Worm (Caenorhabditis elegans) whole organism, L3 larva: ENCODE measurements around the gene T04F8.8.

Experiments used
- R02D3.7 ChIP-seq: fragments of 150-350 bp; optimal IDR thresholded peaks from 2 replicates; lab custom pipeline; 2014; ENCODE audit warnings: missing biosample characterization, missing genetic modification characterization
- ZK546.5 ChIP-seq: sonication (generic microtip); optimal IDR thresholded peaks from 2 replicates; lab custom pipeline; 2017; ENCODE audit warnings: missing biosample characterization, missing genetic modification characterization
- aly-2 ChIP-seq: fragments of 150-350 bp; optimal IDR thresholded peaks from 2 replicates; lab custom pipeline; 2014; ENCODE audit warnings: missing biosample characterization, missing genetic modification characterization
- ama-1 ChIP-seq: fragments of 150-350 bp; optimal IDR thresholded peaks from 2 replicates; lab custom pipeline; 2018
- ceh-16 ChIP-seq: sonication (generic microtip); optimal IDR thresholded peaks from 2 replicates; lab custom pipeline; 2017; ENCODE audit warnings: missing biosample characterization, missing genetic modification characterization
- ceh-28 ChIP-seq: fragments of 150-350 bp; optimal IDR thresholded peaks from 2 replicates; lab custom pipeline; 2014; ENCODE audit warnings: missing biosample characterization, missing genetic modification reagents, missing genetic modification characterization
- ceh-82 ChIP-seq: fragments of 150-350 bp; optimal IDR thresholded peaks from 2 replicates; lab custom pipeline; 2014; ENCODE audit warnings: missing biosample characterization, missing genetic modification characterization
- ceh-9 ChIP-seq: sonication (generic microtip); optimal IDR thresholded peaks from 2 replicates; lab custom pipeline; 2018; ENCODE audit warnings: missing biosample characterization, missing genetic modification characterization
- daf-12 ChIP-seq: fragments of 150-350 bp; optimal IDR thresholded peaks from 2 replicates; lab custom pipeline; 2014; ENCODE audit warnings: missing biosample characterization, missing genetic modification reagents, missing genetic modification characterization
- egl-27 ChIP-seq: sonication (generic microtip); optimal IDR thresholded peaks from 4 replicates; lab custom pipeline; 2017; ENCODE audit warnings: missing biosample characterization, missing genetic modification reagents, missing genetic modification characterization
- egl-5 ChIP-seq: fragments of 150-350 bp; optimal IDR thresholded peaks from 2 replicates; lab custom pipeline; 2017; ENCODE audit warnings: missing biosample characterization, missing genetic modification reagents, missing genetic modification characterization, inconsistent platforms
- elt-1 ChIP-seq: fragments of 150-350 bp; optimal IDR thresholded peaks from 2 replicates; lab custom pipeline; 2014; ENCODE audit warnings: missing biosample characterization, missing genetic modification characterization
- elt-2 ChIP-seq: sonication (generic microtip); optimal IDR thresholded peaks from 2 replicates; lab custom pipeline; 2016; ENCODE audit warnings: missing genetic modification reagents, mild to moderate bottlenecking, missing genetic modification characterization, missing compliant biosample characterization
- elt-3 ChIP-seq, 3 experiments: fragments of 150-350 bp in 1 of 3; sonication (generic microtip) in 2 of 3; optimal IDR thresholded peaks; 2 replicates in 2 of 3; 4 replicates in 1 of 3; lab custom pipeline; 2014 to 2017; ENCODE audit warnings: missing biosample characterization in 3 of 3, missing genetic modification characterization in 3 of 3
- eor-1 ChIP-seq, 2 experiments: fragments of 150-350 bp; optimal IDR thresholded peaks; 2 replicates each; lab custom pipeline; 2014 to 2018; ENCODE audit warnings: missing biosample characterization in 2 of 2, missing genetic modification characterization in 2 of 2
- fkh-10 ChIP-seq: sonication (generic microtip); optimal IDR thresholded peaks from 2 replicates; lab custom pipeline; 2017; ENCODE audit warnings: missing biosample characterization, missing genetic modification reagents, missing genetic modification characterization
- fkh-2 ChIP-seq: fragments of 150-350 bp; optimal IDR thresholded peaks from 2 replicates; lab custom pipeline; 2014; ENCODE audit warnings: missing biosample characterization, missing genetic modification reagents, missing genetic modification characterization
- fos-1 ChIP-seq: fragments of 150-350 bp; optimal IDR thresholded peaks from 2 replicates; lab custom pipeline; 2014; ENCODE audit warnings: missing biosample characterization, missing genetic modification characterization
- hmg-11 ChIP-seq: sonication (generic microtip); optimal IDR thresholded peaks from 2 replicates; lab custom pipeline; 2016; ENCODE audit warnings: missing genetic modification characterization, missing compliant biosample characterization
- jun-1 ChIP-seq: fragments of 150-350 bp; optimal IDR thresholded peaks from 2 replicates; lab custom pipeline; 2014; ENCODE audit warnings: missing biosample characterization, missing genetic modification reagents, missing genetic modification characterization
- lin-15B ChIP-seq: fragments of 150-350 bp; optimal IDR thresholded peaks from 2 replicates; lab custom pipeline; 2014; ENCODE audit warnings: missing biosample characterization, missing genetic modification characterization
- lin-39 ChIP-seq: fragments of 150-350 bp; optimal IDR thresholded peaks from 2 replicates; lab custom pipeline; 2018; ENCODE audit warnings: missing biosample characterization, missing genetic modification reagents, missing genetic modification characterization
- lsy-12 ChIP-seq: sonication (generic microtip); optimal IDR thresholded peaks from 2 replicates; lab custom pipeline; 2016; ENCODE audit warnings: mild to moderate bottlenecking, missing genetic modification characterization, missing compliant biosample characterization
- mdl-1 ChIP-seq: fragments of 150-350 bp; optimal IDR thresholded peaks from 2 replicates; lab custom pipeline; 2014; ENCODE audit warnings: missing biosample characterization, missing genetic modification characterization
- mml-1 ChIP-seq: fragments of 150-350 bp; sonication (generic microtip); optimal IDR thresholded peaks from 3 replicates; lab custom pipeline; 2014; ENCODE audit warnings: missing biosample characterization, missing genetic modification characterization
- nfya-1 ChIP-seq: sonication (generic microtip); optimal IDR thresholded peaks from 2 replicates; lab custom pipeline; 2017; ENCODE audit warnings: missing genetic modification characterization, mild to moderate bottlenecking, missing compliant biosample characterization, antibody characterized with exemption, moderate library complexity; ENCODE audit not compliant: insufficient read depth
- nhr-11 ChIP-seq: fragments of 150-350 bp; optimal IDR thresholded peaks from 2 replicates; lab custom pipeline; 2014; ENCODE audit warnings: missing biosample characterization, missing genetic modification characterization
- nhr-12 ChIP-seq: fragments of 150-350 bp; optimal IDR thresholded peaks from 2 replicates; lab custom pipeline; 2014; ENCODE audit warnings: missing biosample characterization, missing genetic modification characterization
- nhr-23 ChIP-seq: fragments of 150-350 bp; optimal IDR thresholded peaks from 2 replicates; lab custom pipeline; 2014; ENCODE audit warnings: missing biosample characterization, missing genetic modification reagents, missing genetic modification characterization
- nhr-237 ChIP-seq: fragments of 150-350 bp; optimal IDR thresholded peaks from 2 replicates; lab custom pipeline; 2014; ENCODE audit warnings: missing biosample characterization, missing genetic modification characterization
- nhr-25 ChIP-seq: sonication (generic microtip); optimal IDR thresholded peaks from 2 replicates; lab custom pipeline; 2017; ENCODE audit warnings: missing biosample characterization, missing genetic modification characterization
- nhr-28 ChIP-seq: fragments of 150-350 bp; optimal IDR thresholded peaks from 2 replicates; lab custom pipeline; 2014; ENCODE audit warnings: missing biosample characterization, missing genetic modification characterization
- nhr-43 ChIP-seq: sonication (generic microtip); optimal IDR thresholded peaks from 2 replicates; lab custom pipeline; 2016; ENCODE audit warnings: mild to moderate bottlenecking, missing genetic modification characterization, missing compliant biosample characterization; ENCODE audit not compliant: poor library complexity, severe bottlenecking
- nhr-67 ChIP-seq: fragments of 150-350 bp; optimal IDR thresholded peaks from 2 replicates; lab custom pipeline; 2014; ENCODE audit warnings: missing biosample characterization, missing genetic modification characterization
- nhr-76 ChIP-seq: fragments of 150-350 bp; sonication (generic microtip); optimal IDR thresholded peaks from 5 replicates; lab custom pipeline; 2014; ENCODE audit warnings: missing biosample characterization, missing genetic modification characterization
- nhr-77 ChIP-seq: fragments of 150-350 bp; optimal IDR thresholded peaks from 2 replicates; lab custom pipeline; 2014; ENCODE audit warnings: missing biosample characterization, missing genetic modification characterization
- pha-4 ChIP-seq: fragments of 150-350 bp; optimal IDR thresholded peaks from 2 replicates; lab custom pipeline; 2014; ENCODE audit warnings: missing biosample characterization, missing genetic modification reagents, missing genetic modification characterization
- pqm-1 ChIP-seq: fragments of 150-350 bp; optimal IDR thresholded peaks from 2 replicates; lab custom pipeline; 2017; ENCODE audit warnings: missing biosample characterization, missing genetic modification characterization, inconsistent platforms
- sea-2 ChIP-seq: fragments of 150-350 bp; sonication (generic microtip); optimal IDR thresholded peaks from 4 replicates; lab custom pipeline; 2014; ENCODE audit warnings: missing biosample characterization, missing genetic modification reagents, missing genetic modification characterization
- skn-1 ChIP-seq: fragments of 150-350 bp; optimal IDR thresholded peaks from 2 replicates; lab custom pipeline; 2014; ENCODE audit warnings: missing biosample characterization, missing genetic modification characterization
- snpc-4 ChIP-seq: fragments of 150-350 bp; optimal IDR thresholded peaks from 2 replicates; lab custom pipeline; 2014; ENCODE audit warnings: missing biosample characterization, missing genetic modification characterization
- tbx-2 ChIP-seq: sonication (generic microtip); optimal IDR thresholded peaks from 2 replicates; lab custom pipeline; 2016; ENCODE audit warnings: mild to moderate bottlenecking, missing genetic modification characterization, missing compliant biosample characterization
- unc-39 ChIP-seq: sonication (generic microtip); optimal IDR thresholded peaks from 4 replicates; lab custom pipeline; 2017; ENCODE audit warnings: missing biosample characterization, missing genetic modification characterization
- unc-62 ChIP-seq: fragments of 150-350 bp; sonication (generic microtip); optimal IDR thresholded peaks from 4 replicates; lab custom pipeline; 2014; ENCODE audit warnings: missing biosample characterization, missing genetic modification reagents, missing genetic modification characterization
- zag-1 ChIP-seq: fragments of 150-350 bp; optimal IDR thresholded peaks from 2 replicates; lab custom pipeline; 2014; ENCODE audit warnings: missing biosample characterization, missing genetic modification characterization
- ztf-11 ChIP-seq: fragments of 150-350 bp; optimal IDR thresholded peaks from 2 replicates; lab custom pipeline; 2014; ENCODE audit warnings: missing biosample characterization, missing genetic modification characterization
- ztf-4 ChIP-seq: fragments of 150-350 bp; optimal IDR thresholded peaks from 2 replicates; lab custom pipeline; 2014; ENCODE audit warnings: missing biosample characterization, missing genetic modification characterization

T04F8.8 gene

ce11 chrX:11605214-11605765 lies 42.0 kb upstream of the T04F8.8 start, which contains the start of gene ftt-2:
Gene ftt-2 (minus strand): TSS chrX:11605419.
- TF ChIP-seq nhr-28 (no peak), ama-1 (lab: Kevin White, UChicago) (peak; percentile 80)

ce11 chrX:11605766-11606490 lies 41.3 kb upstream of the T04F8.8 start:
- TF ChIP-seq nfya-1 (tag; lab: Kevin White, UChicago) (peak; percentile 66), ceh-28 (tag; lab: Kevin White, UChicago) (peak; percentile 78), elt-1 (tag; lab: Kevin White, UChicago) (peak; percentile 74), ztf-4 (tag; lab: Kevin White, UChicago) (peak; percentile 86), snpc-4 (tag; lab: Kevin White, UChicago) (peak; percentile 61), tbx-2 (tag; lab: Kevin White, UChicago) (peak; percentile 93), jun-1 (tag; lab: Kevin White, UChicago) (peak; percentile 84), nhr-23 (tag; lab: Kevin White, UChicago) (peak; percentile 86), nhr-12 (tag; lab: Kevin White, UChicago) (peak; percentile 6), elt-2 (tag; lab: Kevin White, UChicago) (peak; percentile 90), elt-3 (tag; optimal IDR thresholded peaks at IDR 0.05; lab: Kevin White, UChicago) (peak in 1 of 3 experiments; percentile 95), fkh-2 (tag; lab: Kevin White, UChicago) (no peak), daf-12 (tag; lab: Kevin White, UChicago) (peak; percentile 59), nhr-11 (tag; lab: Kevin White, UChicago) (peak; percentile 93), nhr-237 (tag; lab: Kevin White, UChicago) (no peak), fos-1 (tag; lab: Kevin White, UChicago) (peak; percentile 81), pha-4 (tag; lab: Kevin White, UChicago) (peak; percentile 63), sea-2 (GFP tag; lab: Kevin White, UChicago) (peak; percentile 99), R02D3.7 (peak; percentile 82), unc-62 (GFP tag; lab: Kevin White, UChicago) (no peak), lin-15B (peak; percentile 32), unc-39 (tag; lab: Kevin White, UChicago) (no peak), mdl-1 (tag; lab: Kevin White, UChicago) (peak; percentile 8), hmg-11 (peak; percentile 72), eor-1 (tag; optimal IDR thresholded peaks at IDR 0.05; lab: Kevin White, UChicago) (peak; percentile 87 to 93), ztf-11 (tag; lab: Kevin White, UChicago) (peak; percentile 10), lsy-12 (tag; lab: Kevin White, UChicago) (peak; percentile 96), ceh-16 (tag; lab: Kevin White, UChicago) (no peak), ceh-9 (peak; percentile 79), nhr-28 (no peak), pqm-1 (tag; lab: Kevin White, UChicago) (peak; percentile 58), zag-1 (tag; lab: Kevin White, UChicago) (peak; percentile 76), ama-1 (lab: Kevin White, UChicago) (no peak), nhr-77 (peak; percentile 82), aly-2 (tag; lab: Kevin White, UChicago) (peak; percentile 34), egl-27 (tag; lab: Kevin White, UChicago) (no peak), nhr-25 (tag; lab: Kevin White, UChicago) (peak; percentile 72), nhr-67 (tag; lab: Kevin White, UChicago) (peak; percentile 23), lin-39 (peak; percentile 72), mml-1 (tag; lab: Kevin White, UChicago) (peak; percentile 43), nhr-43 (tag; lab: Kevin White, UChicago) (peak; percentile 79), skn-1 (tag; lab: Kevin White, UChicago) (no peak), nhr-76 (peak; percentile 84), ceh-82 (tag; lab: Kevin White, UChicago) (peak; percentile 74), egl-5 (tag; lab: Kevin White, UChicago) (peak; percentile 45), ZK546.5 (tag; lab: Kevin White, UChicago) (peak; percentile 41), fkh-10 (GFP tag; lab: Kevin White, UChicago) (peak; percentile 37)
